Fruit fly (Drosophila melanogaster): ENCODE measurements around the gene CG17959.

Gene CG17959

dm6 chrX:2946794-2947193 lies at the start of gene CG17959:
CG17959 (plus strand) TSS chrX:2947094.
- no peak for TF ChIP-seq pan (optimal IDR thresholded peaks at IDR 0.05)
- no peak for TF ChIP-seq CG8478 (optimal IDR thresholded peaks at IDR 0.05)
- TF ChIP-seq usp (GFP tag; optimal IDR thresholded peaks at IDR 0.05): no peak
- TF ChIP-seq Dll (optimal IDR thresholded peaks at IDR 0.05): no peak
- TF ChIP-seq EcR (GFP tag; optimal IDR thresholded peaks at IDR 0.05): no peak
- TF ChIP-seq psq (optimal IDR thresholded peaks at IDR 0.05): no peak

dm6 chrX:2907105-2907694 lies 39.7 kb upstream of the CG17959 start:
- TF ChIP-seq EcR (GFP tag; optimal IDR thresholded peaks at IDR 0.05) (no peak), Dll (optimal IDR thresholded peaks at IDR 0.05) (no peak), usp (GFP tag; optimal IDR thresholded peaks at IDR 0.05) (no peak), CG8478 (optimal IDR thresholded peaks at IDR 0.05) (no peak), psq (optimal IDR thresholded peaks at IDR 0.05) (no peak), pan (optimal IDR thresholded peaks at IDR 0.05) (no peak)

dm6 chrX:2912581-2912980 lies 34.3 kb upstream of the CG17959 start:
- TF ChIP-seq psq (optimal IDR thresholded peaks at IDR 0.05) (no peak), usp (GFP tag; optimal IDR thresholded peaks at IDR 0.05) (no peak), EcR (GFP tag; optimal IDR thresholded peaks at IDR 0.05) (no peak), pan (optimal IDR thresholded peaks at IDR 0.05) (no peak), CG8478 (optimal IDR thresholded peaks at IDR 0.05) (no peak), Dll (optimal IDR thresholded peaks at IDR 0.05) (no peak)

dm6 chrX:2914091-2914490 lies 32.8 kb upstream of the CG17959 start:
- TF ChIP-seq Dll (optimal IDR thresholded peaks at IDR 0.05) (no peak), CG8478 (optimal IDR thresholded peaks at IDR 0.05) (no peak), psq (optimal IDR thresholded peaks at IDR 0.05) (no peak), pan (optimal IDR thresholded peaks at IDR 0.05) (no peak), EcR (GFP tag; optimal IDR thresholded peaks at IDR 0.05) (no peak), usp (GFP tag; optimal IDR thresholded peaks at IDR 0.05) (no peak)

dm6 chrX:2915108-2915507 lies 31.8 kb upstream of the CG17959 start:
- no peak for TF ChIP-seq Dll (optimal IDR thresholded peaks at IDR 0.05)
- no peak for TF ChIP-seq psq (optimal IDR thresholded peaks at IDR 0.05)
- TF ChIP-seq CG8478 (optimal IDR thresholded peaks at IDR 0.05): no peak
- no peak for TF ChIP-seq usp (GFP tag; optimal IDR thresholded peaks at IDR 0.05)

dm6 chrX:2918551-2918950 lies 28.3 kb upstream of the CG17959 start:
- TF ChIP-seq usp (GFP tag; optimal IDR thresholded peaks at IDR 0.05) (no peak), CG8478 (optimal IDR thresholded peaks at IDR 0.05) (no peak), EcR (GFP tag; optimal IDR thresholded peaks at IDR 0.05) (no peak), Dll (optimal IDR thresholded peaks at IDR 0.05) (no peak)

- no peak for TF ChIP-seq usp (GFP tag; optimal IDR thresholded peaks at IDR 0.05)
- TF ChIP-seq EcR (GFP tag; optimal IDR thresholded peaks at IDR 0.05): no peak
- no peak for TF ChIP-seq Dll (optimal IDR thresholded peaks at IDR 0.05)
- TF ChIP-seq pan (optimal IDR thresholded peaks at IDR 0.05): no peak
These were observed 27.2 kb upstream of the CG17959 start, which contains the start of gene CG3588 for dm6 chrX:2919742-2920141. CG3588 (plus strand) TSS chrX:2919770.

dm6 chrX:2927158-2927557 lies 19.7 kb upstream of the CG17959 start, which contains the start of gene CG14424:
CG14424 (minus strand) TSS chrX:2927258.
- TF ChIP-seq EcR (GFP tag; optimal IDR thresholded peaks at IDR 0.05) (no peak), Dll (optimal IDR thresholded peaks at IDR 0.05) (no peak), pan (optimal IDR thresholded peaks at IDR 0.05) (no peak), psq (optimal IDR thresholded peaks at IDR 0.05) (no peak), CG8478 (optimal IDR thresholded peaks at IDR 0.05) (no peak), usp (GFP tag; optimal IDR thresholded peaks at IDR 0.05) (no peak)

dm6 chrX:2929496-2929895 lies 17.4 kb upstream of the CG17959 start, which contains the start of gene CG32793:
CG32793 (plus strand) TSS chrX:2929796.
- no peak for TF ChIP-seq usp (GFP tag; optimal IDR thresholded peaks at IDR 0.05)
- no peak for TF ChIP-seq EcR (GFP tag; optimal IDR thresholded peaks at IDR 0.05)
- no peak for TF ChIP-seq CG8478 (optimal IDR thresholded peaks at IDR 0.05)
- no peak for TF ChIP-seq pan (optimal IDR thresholded peaks at IDR 0.05)
- no peak for TF ChIP-seq Dll (optimal IDR thresholded peaks at IDR 0.05)
- TF ChIP-seq psq (optimal IDR thresholded peaks at IDR 0.05): no peak

- TF ChIP-seq psq (optimal IDR thresholded peaks at IDR 0.05) (no peak), EcR (GFP tag; optimal IDR thresholded peaks at IDR 0.05) (no peak), usp (GFP tag; optimal IDR thresholded peaks at IDR 0.05) (no peak), Dll (optimal IDR thresholded peaks at IDR 0.05) (no peak)
These were observed 12.1 kb upstream of the CG17959 start, which contains the start of gene CG3592 for dm6 chrX:2934827-2935226. CG3592 (plus strand) TSS chrX:2935127.

- TF ChIP-seq CG8478 (optimal IDR thresholded peaks at IDR 0.05): no peak
- no peak for TF ChIP-seq EcR (GFP tag; optimal IDR thresholded peaks at IDR 0.05)
- TF ChIP-seq Dll (optimal IDR thresholded peaks at IDR 0.05): no peak
- TF ChIP-seq psq (optimal IDR thresholded peaks at IDR 0.05): no peak
- no peak for TF ChIP-seq pan (optimal IDR thresholded peaks at IDR 0.05)
- TF ChIP-seq usp (GFP tag; optimal IDR thresholded peaks at IDR 0.05): no peak
These were observed 10.2 kb upstream of the CG17959 start, which contains the start of gene CG3598 for dm6 chrX:2936727-2937126. CG3598 (plus strand) TSS chrX:2937027.

- TF ChIP-seq usp (GFP tag; optimal IDR thresholded peaks at IDR 0.05) (no peak), pan (optimal IDR thresholded peaks at IDR 0.05) (no peak), psq (optimal IDR thresholded peaks at IDR 0.05) (no peak), CG8478 (optimal IDR thresholded peaks at IDR 0.05) (no peak), EcR (GFP tag; optimal IDR thresholded peaks at IDR 0.05) (no peak), Dll (optimal IDR thresholded peaks at IDR 0.05) (no peak)
These were observed 8.3 kb upstream of the CG17959 start, which contains the start of gene CG14420 for dm6 chrX:2938556-2938955. CG14420 (plus strand) TSS chrX:2938856.

- no peak for TF ChIP-seq usp (GFP tag; optimal IDR thresholded peaks at IDR 0.05)
- no peak for TF ChIP-seq EcR (GFP tag; optimal IDR thresholded peaks at IDR 0.05)
- no peak for TF ChIP-seq CG8478 (optimal IDR thresholded peaks at IDR 0.05)
- TF ChIP-seq psq (optimal IDR thresholded peaks at IDR 0.05): no peak
- no peak for TF ChIP-seq pan (optimal IDR thresholded peaks at IDR 0.05)
- no peak for TF ChIP-seq Dll (optimal IDR thresholded peaks at IDR 0.05)
These were observed 5.8 kb upstream of the CG17959 start, which contains the start of gene CG14421 for dm6 chrX:2941108-2941507. CG14421 (plus strand) TSS chrX:2941408.
